Worm (Caenorhabditis elegans) whole organism, L2 larva: Measurements from ENCODE around the gene F54E7.6.

Source experiments
- F13H6.1 ChIP-seq: sonication (generic microtip); optimal IDR thresholded peaks from 2 replicates; lab custom pipeline; 2016; ENCODE audit warnings: missing genetic modification characterization, missing compliant biosample characterization
- elt-1 ChIP-seq: fragments of 150-350 bp; optimal IDR thresholded peaks from 2 replicates; lab custom pipeline; 2014; ENCODE audit warnings: missing biosample characterization, missing genetic modification characterization
- lin-13 ChIP-seq: fragments of 150-350 bp; optimal IDR thresholded peaks from 2 replicates; lab custom pipeline; 2014; ENCODE audit warnings: missing biosample characterization, missing genetic modification reagents, missing genetic modification characterization
- zag-1 ChIP-seq: fragments of 150-350 bp; optimal IDR thresholded peaks from 2 replicates; lab custom pipeline; 2014; ENCODE audit warnings: missing biosample characterization, missing genetic modification characterization

DNA sequence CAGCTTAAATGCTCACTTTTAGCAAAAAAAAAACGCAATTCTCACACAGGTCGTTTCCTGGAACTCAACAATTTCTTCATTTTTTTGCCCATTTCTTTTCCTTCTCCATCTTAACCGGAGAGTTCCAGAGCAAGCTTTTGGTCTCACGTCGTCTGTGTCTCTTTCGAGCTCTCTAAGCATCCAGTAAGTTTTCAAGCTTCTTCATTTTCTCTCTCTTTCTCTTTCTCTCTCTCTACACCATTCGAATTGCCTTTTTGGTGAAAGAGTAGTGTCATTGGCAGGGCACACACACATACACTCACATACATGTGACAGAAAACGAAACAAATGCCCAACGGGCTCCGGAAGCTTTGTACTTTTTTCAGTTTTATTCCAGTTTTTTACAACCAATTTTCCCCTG, 21.0 kb downstream of the F54E7.6 start:
- TF ChIP-seq lin-13 (GFP tag; lab: Kevin White, UChicago), result peak; percentile 8
- peak; percentile 53 for TF ChIP-seq zag-1 (tag; lab: Kevin White, UChicago)
- TF ChIP-seq F13H6.1 (tag; lab: Kevin White, UChicago), result peak; percentile 11
- TF ChIP-seq elt-1 (tag; lab: Kevin White, UChicago), result no peak
